Worm (Caenorhabditis elegans) whole organism, late embryonic: ENCODE data around the gene srh-73.

Experiments
- C08G9.2 ChIP-seq: sonication (generic microtip); optimal IDR thresholded peaks from 2 replicates; lab custom pipeline; 2016; ENCODE audit warnings: mild to moderate bottlenecking, missing genetic modification characterization, moderate library complexity, missing compliant biosample characterization
- F13H6.1 ChIP-seq: sonication (generic microtip); optimal IDR thresholded peaks from 2 replicates; lab custom pipeline; 2016; ENCODE audit warnings: missing genetic modification characterization, missing compliant biosample characterization
- K09A11.1 ChIP-seq: sonication (generic microtip); optimal IDR thresholded peaks from 2 replicates; lab custom pipeline; 2017; ENCODE audit warnings: antibody characterized with exemption, mild to moderate bottlenecking, missing genetic modification characterization, missing compliant biosample characterization; ENCODE audit not compliant: insufficient read depth
- T23F11.4 ChIP-seq: fragments of 200-800 bp; sonication (Bioruptor generic); optimal IDR thresholded peaks from 2 replicates; lab custom pipeline; 2018; ENCODE audit warnings: mild to moderate bottlenecking, missing genetic modification characterization, missing compliant biosample characterization
- ahr-1 ChIP-seq: sonication (generic microtip); optimal IDR thresholded peaks from 2 replicates; lab custom pipeline; 2016; ENCODE audit warnings: missing genetic modification characterization, missing compliant biosample characterization
- ceh-14 ChIP-seq: sonication (generic microtip); optimal IDR thresholded peaks from 2 replicates; lab custom pipeline; 2016; ENCODE audit warnings: missing genotype, missing genetic modification characterization, missing compliant biosample characterization
- ceh-22 ChIP-seq: sonication (generic microtip); optimal IDR thresholded peaks from 2 replicates; lab custom pipeline; 2017; ENCODE audit warnings: missing biosample characterization, missing genetic modification characterization
- ceh-24 ChIP-seq: sonication (generic microtip); optimal IDR thresholded peaks from 2 replicates; lab custom pipeline; 2016; ENCODE audit warnings: mild to moderate bottlenecking, missing genetic modification characterization, missing compliant biosample characterization
- ceh-31 ChIP-seq: sonication (generic microtip); optimal IDR thresholded peaks from 2 replicates; lab custom pipeline; 2016; ENCODE audit warnings: missing genetic modification characterization, missing compliant biosample characterization
- ceh-34 ChIP-seq: sonication (generic microtip); optimal IDR thresholded peaks from 2 replicates; lab custom pipeline; 2016; ENCODE audit warnings: mild to moderate bottlenecking, missing genetic modification characterization, missing compliant biosample characterization
- ceh-48 ChIP-seq: sonication (generic microtip); optimal IDR thresholded peaks from 2 replicates; lab custom pipeline; 2016; ENCODE audit warnings: missing genetic modification characterization, inconsistent platforms, missing compliant biosample characterization
- ceh-6 ChIP-seq: fragments of 200-800 bp; sonication (Bioruptor generic); optimal IDR thresholded peaks from 2 replicates; lab custom pipeline; 2018; ENCODE audit warnings: mild to moderate bottlenecking, missing genetic modification characterization, missing compliant biosample characterization
- ceh-9 ChIP-seq: sonication (generic microtip); optimal IDR thresholded peaks from 2 replicates; lab custom pipeline; 2016; ENCODE audit warnings: mild to moderate bottlenecking, missing genetic modification characterization, inconsistent platforms, missing compliant biosample characterization
- dmd-4 ChIP-seq: sonication (generic microtip); optimal IDR thresholded peaks from 2 replicates; lab custom pipeline; 2016; ENCODE audit warnings: borderline replicate concordance, missing genetic modification characterization, missing compliant biosample characterization
- elt-2 ChIP-seq: sonication (generic microtip); optimal IDR thresholded peaks from 2 replicates; lab custom pipeline; 2016; ENCODE audit warnings: missing genetic modification reagents, missing genetic modification characterization, missing compliant biosample characterization
- elt-4 ChIP-seq: sonication (generic microtip); optimal IDR thresholded peaks from 2 replicates; lab custom pipeline; 2016; ENCODE audit warnings: missing genetic modification characterization, missing compliant biosample characterization
- ets-4 ChIP-seq: sonication (generic microtip); optimal IDR thresholded peaks from 2 replicates; lab custom pipeline; 2016; ENCODE audit warnings: missing genetic modification characterization, missing compliant biosample characterization
- eyg-1 ChIP-seq: sonication (generic microtip); optimal IDR thresholded peaks from 2 replicates; lab custom pipeline; 2016; ENCODE audit warnings: missing genotype, missing genetic modification characterization, missing compliant biosample characterization
- fkh-6 ChIP-seq: sonication (generic microtip); optimal IDR thresholded peaks from 2 replicates; lab custom pipeline; 2016; ENCODE audit warnings: missing genetic modification characterization, missing compliant biosample characterization
- hlh-13 ChIP-seq: fragments of 200-800 bp; sonication (Bioruptor generic); optimal IDR thresholded peaks from 2 replicates; lab custom pipeline; 2018; ENCODE audit warnings: mild to moderate bottlenecking, missing genetic modification characterization, missing compliant biosample characterization
- hlh-30 ChIP-seq: sonication (generic microtip); optimal IDR thresholded peaks from 2 replicates; lab custom pipeline; 2017; ENCODE audit warnings: antibody characterized with exemption, missing genetic modification characterization, missing compliant biosample characterization; ENCODE audit not compliant: insufficient read depth
- hlh-8 ChIP-seq: sonication (generic microtip); optimal IDR thresholded peaks from 2 replicates; lab custom pipeline; 2016; ENCODE audit warnings: missing genotype, missing genetic modification characterization, missing compliant biosample characterization
- lim-6 ChIP-seq: sonication (generic microtip); optimal IDR thresholded peaks from 2 replicates; lab custom pipeline; 2016; ENCODE audit warnings: missing genetic modification characterization, missing compliant biosample characterization
- lin-11 ChIP-seq: fragments of 200-800 bp; sonication (Bioruptor generic); optimal IDR thresholded peaks from 2 replicates; lab custom pipeline; 2018; ENCODE audit warnings: mild to moderate bottlenecking, missing genetic modification characterization, missing compliant biosample characterization
- madf-2 ChIP-seq: sonication (generic microtip); optimal IDR thresholded peaks from 2 replicates; lab custom pipeline; 2017; ENCODE audit warnings: missing genetic modification characterization, missing compliant biosample characterization
- nhr-11 ChIP-seq: fragments of 150-350 bp; optimal IDR thresholded peaks from 2 replicates; lab custom pipeline; 2014; ENCODE audit warnings: missing biosample characterization, missing genetic modification characterization
- npax-4 ChIP-seq: sonication (generic microtip); optimal IDR thresholded peaks from 2 replicates; lab custom pipeline; 2016; ENCODE audit warnings: missing genetic modification characterization, missing compliant biosample characterization
- pag-3 ChIP-seq: sonication (generic microtip); optimal IDR thresholded peaks from 2 replicates; lab custom pipeline; 2016; ENCODE audit warnings: missing compliant biosample characterization, missing genetic modification characterization, borderline replicate concordance
- pat-9 ChIP-seq: fragments of 200-800 bp; sonication (Bioruptor generic); optimal IDR thresholded peaks from 2 replicates; lab custom pipeline; 2018; ENCODE audit warnings: mild to moderate bottlenecking, missing genetic modification characterization, moderate library complexity, missing compliant biosample characterization
- pax-1 ChIP-seq: fragments of 150-350 bp; optimal IDR thresholded peaks from 2 replicates; lab custom pipeline; 2014; ENCODE audit warnings: missing biosample characterization, missing genetic modification characterization
- pha-2 ChIP-seq: sonication (generic microtip); optimal IDR thresholded peaks from 2 replicates; lab custom pipeline; 2017; ENCODE audit warnings: mild to moderate bottlenecking, missing genetic modification characterization, missing compliant biosample characterization
- pha-4 ChIP-seq: fragments of 150-350 bp; optimal IDR thresholded peaks from 2 replicates; lab custom pipeline; 2018; ENCODE audit warnings: missing biosample characterization, missing genetic modification reagents, missing genetic modification characterization
- pqm-1 ChIP-seq: sonication (generic microtip); optimal IDR thresholded peaks from 2 replicates; lab custom pipeline; 2016; ENCODE audit warnings: missing genetic modification characterization, missing compliant biosample characterization
- pros-1 ChIP-seq: fragments of 150-350 bp; optimal IDR thresholded peaks from 2 replicates; lab custom pipeline; 2014; ENCODE audit warnings: missing biosample characterization, missing genetic modification reagents, missing genetic modification characterization
- ref-2 ChIP-seq: sonication (generic microtip); optimal IDR thresholded peaks from 2 replicates; lab custom pipeline; 2016; ENCODE audit warnings: missing genetic modification characterization, missing compliant biosample characterization
- rnt-1 ChIP-seq: sonication (generic microtip); optimal IDR thresholded peaks from 2 replicates; lab custom pipeline; 2016; ENCODE audit warnings: missing genetic modification characterization, missing compliant biosample characterization
- sox-2 ChIP-seq: fragments of 200-800 bp; sonication (Bioruptor generic); IDR thresholded peaks from 2 replicates; pipeline ENCODE4 v1.3.6; 2022; ENCODE audit warnings: missing genetic modification reagents, missing genetic modification characterization, missing compliant biosample characterization
- sox-4 ChIP-seq: sonication (generic microtip); optimal IDR thresholded peaks from 2 replicates; lab custom pipeline; 2017; ENCODE audit warnings: mild to moderate bottlenecking, missing genetic modification characterization, inconsistent platforms, missing compliant biosample characterization
- tbx-7 ChIP-seq: sonication (generic microtip); optimal IDR thresholded peaks from 2 replicates; lab custom pipeline; 2016; ENCODE audit warnings: missing genotype, missing genetic modification characterization, missing compliant biosample characterization
- ttx-3 ChIP-seq: sonication (generic microtip); optimal IDR thresholded peaks from 2 replicates; lab custom pipeline; 2016; ENCODE audit warnings: missing genetic modification reagents, missing genetic modification characterization, missing compliant biosample characterization
- unc-42 ChIP-seq: sonication (generic microtip); optimal IDR thresholded peaks from 2 replicates; lab custom pipeline; 2016; ENCODE audit warnings: missing genotype, missing genetic modification characterization, missing compliant biosample characterization
- unc-86 ChIP-seq: sonication (generic microtip); optimal IDR thresholded peaks from 2 replicates; lab custom pipeline; 2016; ENCODE audit warnings: missing genetic modification characterization, missing compliant biosample characterization
- ztf-16 ChIP-seq: sonication (generic microtip); optimal IDR thresholded peaks from 2 replicates; lab custom pipeline; 2017; ENCODE audit warnings: missing genetic modification characterization, missing compliant biosample characterization

The srh-73 gene

DNA sequence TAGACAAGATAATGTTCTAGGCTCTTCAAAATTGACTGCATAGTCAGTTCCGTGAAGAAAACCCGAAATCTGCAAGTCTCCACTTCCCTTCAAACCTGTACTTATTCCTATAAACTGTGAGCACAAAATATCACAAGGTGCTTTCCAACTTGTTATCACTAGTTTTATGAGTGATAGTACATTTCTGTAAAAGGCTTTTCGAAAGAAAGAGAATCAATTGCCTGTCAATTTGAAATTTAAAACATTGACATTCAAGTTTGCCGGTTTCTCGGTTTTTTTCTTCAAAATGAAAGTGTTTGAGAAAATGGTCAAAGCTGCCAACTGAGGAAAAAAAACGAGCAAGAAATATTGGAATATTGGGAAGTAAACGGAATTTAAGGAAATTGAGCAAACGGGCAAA lies 6.0 kb downstream of the srh-73 start:
- no peak for TF ChIP-seq hlh-8 (tag; lab: Kevin White, UChicago)
- TF ChIP-seq C08G9.2 = no peak
- no peak for TF ChIP-seq ref-2 (tag; lab: Kevin White, UChicago)
- TF ChIP-seq madf-2 (tag; lab: Kevin White, UChicago) = no peak
- TF ChIP-seq ceh-24 = no peak
- TF ChIP-seq F13H6.1 (tag; lab: Kevin White, UChicago) = no peak
- no peak for TF ChIP-seq ceh-9 (tag; lab: Kevin White, UChicago)
- no peak for TF ChIP-seq pqm-1 (tag; lab: Kevin White, UChicago)
- TF ChIP-seq ztf-16 (tag; lab: Kevin White, UChicago) = no peak
- no peak for TF ChIP-seq hlh-13
- TF ChIP-seq unc-42 (tag; lab: Kevin White, UChicago) = no peak
- no peak for TF ChIP-seq ceh-48 (tag; lab: Kevin White, UChicago)
- no peak for TF ChIP-seq hlh-30
- no peak for TF ChIP-seq ttx-3 (tag; lab: Kevin White, UChicago)
- TF ChIP-seq K09A11.1 (tag; lab: Kevin White, UChicago) = no peak
- no peak for TF ChIP-seq pha-2 (tag; lab: Kevin White, UChicago)

DNA sequence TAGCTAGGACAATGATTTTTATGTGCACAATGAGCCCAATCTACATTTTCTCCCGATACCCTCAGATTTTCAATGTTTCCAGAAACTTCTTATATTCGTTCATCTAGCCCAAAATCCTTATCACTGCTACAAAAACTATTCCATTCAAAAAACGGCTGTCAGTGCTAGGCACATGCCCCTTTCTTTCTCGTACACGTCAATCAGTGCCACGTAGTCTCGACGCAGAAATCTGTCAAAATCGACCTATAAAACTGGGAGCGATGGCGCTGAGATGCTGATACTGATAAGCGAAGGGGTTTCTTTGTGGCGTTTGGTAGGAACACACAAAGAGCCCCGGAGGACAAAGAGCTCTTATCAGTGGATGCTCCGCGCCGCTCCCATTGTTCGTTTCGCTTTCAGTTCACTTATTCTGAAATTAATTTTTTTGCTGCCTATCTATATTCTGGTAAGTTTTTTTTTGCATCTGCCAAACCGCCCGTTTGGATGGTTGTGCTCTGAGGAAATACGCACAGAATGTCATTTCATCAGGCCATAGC lies 6.9 kb downstream of the srh-73 start, which contains the start of gene srh-70:
srh-70 (minus strand) TSS at position 51 of the 536 bp plus-strand sequence.
- no peak for TF ChIP-seq ref-2 (tag; lab: Kevin White, UChicago)
- no peak for TF ChIP-seq ceh-31 (tag; lab: Kevin White, UChicago)
- TF ChIP-seq eyg-1 (tag; lab: Kevin White, UChicago) = no peak
- TF ChIP-seq ceh-34 (tag; lab: Kevin White, UChicago) = no peak
- TF ChIP-seq unc-86 (tag; lab: Kevin White, UChicago) = no peak
- TF ChIP-seq ceh-24 = no peak
- no peak for TF ChIP-seq lim-6 (tag; lab: Kevin White, UChicago)
- TF ChIP-seq ahr-1 (tag; lab: Kevin White, UChicago) = no peak
- TF ChIP-seq ceh-22 = no peak
- TF ChIP-seq pat-9 = no peak
- no peak for TF ChIP-seq nhr-11 (tag; lab: Kevin White, UChicago)
- TF ChIP-seq ceh-14 (tag; lab: Kevin White, UChicago) = no peak
- no peak for TF ChIP-seq npax-4
- TF ChIP-seq T23F11.4 (GFP tag; lab: Kevin White, UChicago) = no peak
- TF ChIP-seq fkh-6 (tag; lab: Kevin White, UChicago) = no peak
- no peak for TF ChIP-seq pha-4 (tag; lab: Kevin White, UChicago)
- no peak for TF ChIP-seq ets-4
- no peak for TF ChIP-seq pros-1 (tag; lab: Kevin White, UChicago)
- TF ChIP-seq pax-1 (tag; lab: Kevin White, UChicago) = no peak

ce11 chrII:12519616-12520015 lies 7.7 kb downstream of the srh-73 start, which contains the start of gene ceh-99:
TSS of gene ceh-99 (plus strand) at chrII:12519981.
- no peak for TF ChIP-seq elt-4 (tag; lab: Kevin White, UChicago)
- TF ChIP-seq ttx-3 (tag; lab: Kevin White, UChicago) = no peak
- no peak for TF ChIP-seq ceh-6 (GFP tag; lab: Kevin White, UChicago)
- no peak for TF ChIP-seq dmd-4
- TF ChIP-seq sox-4 (tag; lab: Kevin White, UChicago) = no peak
- no peak for TF ChIP-seq rnt-1 (tag; lab: Kevin White, UChicago)
- no peak for TF ChIP-seq ceh-31 (tag; lab: Kevin White, UChicago)
- no peak for TF ChIP-seq ztf-16 (tag; lab: Kevin White, UChicago)
- no peak for TF ChIP-seq hlh-8 (tag; lab: Kevin White, UChicago)
- no peak for TF ChIP-seq tbx-7 (tag; lab: Kevin White, UChicago)
- no peak for TF ChIP-seq unc-42 (tag; lab: Kevin White, UChicago)
- TF ChIP-seq pag-3 = no peak
- TF ChIP-seq sox-2 (GFP tag; lab: Robert Waterston, UW) = no peak
- no peak for TF ChIP-seq ahr-1 (tag; lab: Kevin White, UChicago)
- TF ChIP-seq elt-2 (tag; lab: Kevin White, UChicago) = no peak
- no peak for TF ChIP-seq lin-11 (tag; lab: Kevin White, UChicago)
